Fruit fly (Drosophila melanogaster): ENCODE measurements around the gene esc.

- no peak for TF ChIP-seq EcR (GFP tag; optimal IDR thresholded peaks at IDR 0.05)
- no peak for TF ChIP-seq Dll (optimal IDR thresholded peaks at IDR 0.05)
- no peak for TF ChIP-seq psq (optimal IDR thresholded peaks at IDR 0.05)
- no peak for TF ChIP-seq usp (GFP tag; optimal IDR thresholded peaks at IDR 0.05)
Measured at dm6 chr2L:11836943-11837342, 7.7 kb upstream of the esc start, which contains the start of gene Sfp33A4.

All from whole organism.